Worm (Caenorhabditis elegans): ENCODE data around the gene C39D10.11.

C39D10.11 gene

ce11 chrX:7952226-7953062 is 49.4 kb downstream of the C39D10.11 start:
- TF ChIP-seq C34F6.9 (tag; optimal IDR thresholded peaks at IDR 0.05) (peak; percentile 13), mbf-1 (tag; optimal IDR thresholded peaks at IDR 0.05) (no peak), gmeb-1 (tag; optimal IDR thresholded peaks at IDR 0.05) (peak; percentile 49), mab-5 (tag; optimal IDR thresholded peaks at IDR 0.05) (no peak), unc-55 (GFP tag; optimal IDR thresholded peaks at IDR 0.05) (no peak), nhr-6 (tag; optimal IDR thresholded peaks at IDR 0.05) (peak; percentile 69), sma-3 (GFP tag; optimal IDR thresholded peaks at IDR 0.05) (peak; percentile 66), R02D3.7 (tag; optimal IDR thresholded peaks at IDR 0.05) (no peak), mdl-1 (tag; optimal IDR thresholded peaks at IDR 0.05) (no peak), lin-39 (tag; optimal IDR thresholded peaks at IDR 0.05) (no peak), ztf-11 (tag; optimal IDR thresholded peaks at IDR 0.05) (no peak), nhr-21 (tag; optimal IDR thresholded peaks at IDR 0.05) (peak; percentile 72), dmd-4 (tag; optimal IDR thresholded peaks at IDR 0.05) (no peak), peb-1 (tag; optimal IDR thresholded peaks at IDR 0.05) (no peak), ceh-82 (tag; optimal IDR thresholded peaks at IDR 0.05) (no peak), nhr-25 (tag; optimal IDR thresholded peaks at IDR 0.05) (peak; percentile 91), ama-1 (optimal IDR thresholded peaks at IDR 0.05) (no peak), blmp-1 (tag; optimal IDR thresholded peaks at IDR 0.05; ENCODE audit: insufficient read depth) (peak; percentile 52), elt-3 (tag; optimal IDR thresholded peaks at IDR 0.05) (no peak), sma-9 (GFP tag; optimal IDR thresholded peaks at IDR 0.05) (peak; percentile 83), sma-9 (tag; optimal IDR thresholded peaks at IDR 0.05) (no peak), ztf-4 (tag; optimal IDR thresholded peaks at IDR 0.05) (no peak), lsy-2 (tag; optimal IDR thresholded peaks at IDR 0.05) (peak in 1 of 2 experiments; percentile 8), nhr-10 (tag; optimal IDR thresholded peaks at IDR 0.05) (no peak), fos-1 (tag; optimal IDR thresholded peaks at IDR 0.05) (no peak), alr-1 (tag; optimal IDR thresholded peaks at IDR 0.05) (no peak), nhr-12 (tag; optimal IDR thresholded peaks at IDR 0.05) (no peak), sem-4 (tag; optimal IDR thresholded peaks at IDR 0.05) (no peak), unc-62 (GFP tag; optimal IDR thresholded peaks at IDR 0.05) (no peak), nhr-237 (tag; optimal IDR thresholded peaks at IDR 0.05) (no peak), ceh-16 (tag; optimal IDR thresholded peaks at IDR 0.05) (no peak), nhr-23 (tag; optimal IDR thresholded peaks at IDR 0.05) (no peak), nhr-77 (tag; optimal IDR thresholded peaks at IDR 0.05) (no peak), lin-11 (tag; optimal IDR thresholded peaks at IDR 0.05) (no peak), nhr-129 (tag; optimal IDR thresholded peaks at IDR 0.05) (peak; percentile 99), lin-13 (GFP tag; optimal IDR thresholded peaks at IDR 0.05) (no peak), nhr-11 (tag; optimal IDR thresholded peaks at IDR 0.05) (no peak), unc-39 (tag; optimal IDR thresholded peaks at IDR 0.05) (no peak), crh-2 (tag; optimal IDR thresholded peaks at IDR 0.05) (peak; percentile 68), ztf-1 (GFP tag; conservative IDR thresholded peaks at IDR 0.05) (no peak), skn-1 (tag; optimal IDR thresholded peaks at IDR 0.05) (no peak)

- TF ChIP-seq skn-1 (tag; optimal IDR thresholded peaks at IDR 0.05) (no peak), nhr-23 (tag; optimal IDR thresholded peaks at IDR 0.05) (no peak), blmp-1 (tag; optimal IDR thresholded peaks at IDR 0.05; ENCODE audit: insufficient read depth) (no peak), elt-1 (tag; optimal IDR thresholded peaks at IDR 0.05) (no peak), nhr-237 (tag; optimal IDR thresholded peaks at IDR 0.05) (no peak), unc-55 (GFP tag; optimal IDR thresholded peaks at IDR 0.05) (no peak), lsy-2 (tag; optimal IDR thresholded peaks at IDR 0.05) (peak in 1 of 2 experiments; percentile 30), mdl-1 (tag; optimal IDR thresholded peaks at IDR 0.05) (no peak), nhr-21 (tag; optimal IDR thresholded peaks at IDR 0.05) (no peak)
Observed at ce11 chrX:7953063-7953337, 49.9 kb downstream of the C39D10.11 start.

- TF ChIP-seq gmeb-1 (tag; optimal IDR thresholded peaks at IDR 0.05): no peak
- TF ChIP-seq peb-1 (tag; optimal IDR thresholded peaks at IDR 0.05): no peak
- no peak for TF ChIP-seq elt-1 (tag; optimal IDR thresholded peaks at IDR 0.05)
- TF ChIP-seq ztf-4 (tag; optimal IDR thresholded peaks at IDR 0.05): no peak
- TF ChIP-seq nhr-129 (tag; optimal IDR thresholded peaks at IDR 0.05): no peak
- TF ChIP-seq unc-55 (GFP tag; optimal IDR thresholded peaks at IDR 0.05): no peak
- no peak for TF ChIP-seq sma-3 (GFP tag; optimal IDR thresholded peaks at IDR 0.05)
- no peak for TF ChIP-seq ceh-82 (tag; optimal IDR thresholded peaks at IDR 0.05)
- TF ChIP-seq aly-2 (tag; optimal IDR thresholded peaks at IDR 0.05): no peak
- no peak for TF ChIP-seq lin-11 (tag; optimal IDR thresholded peaks at IDR 0.05)
- no peak for TF ChIP-seq unc-39 (tag; optimal IDR thresholded peaks at IDR 0.05)
- no peak for TF ChIP-seq nhr-6 (tag; optimal IDR thresholded peaks at IDR 0.05)
Observed at ce11 chrX:7953695-7954094, 50.6 kb downstream of the C39D10.11 start.

Data from whole organism, L2 larva.